Worm (Caenorhabditis elegans) whole organism, young adult: ENCODE data around the gene str-256.

Experiments
- F52B5.7 ChIP-seq: sonication (generic microtip); optimal IDR thresholded peaks from 2 replicates; lab custom pipeline; 2016; ENCODE audit warnings: mild to moderate bottlenecking, missing genetic modification characterization, missing compliant biosample characterization
- K11D2.4 ChIP-seq: fragments of 200-800 bp; sonication (Bioruptor generic); IDR thresholded peaks from 2 replicates; pipeline ENCODE4 v1.3.6; 2022; ENCODE audit warnings: missing genetic modification reagents, missing genetic modification characterization, missing compliant biosample characterization
- ama-1 ChIP-seq, 3 experiments: fragments of 150-350 bp in 1 of 3; sonication (generic microtip) in 2 of 3; optimal IDR thresholded peaks; 2 replicates each; lab custom pipeline; 2014 to 2018; ENCODE audit warnings: missing biosample characterization in 2 of 3, missing genetic modification characterization in 2 of 3, missing genetic modification reagents in 2 of 3
- athp-1 ChIP-seq: sonication (generic microtip); optimal IDR thresholded peaks from 2 replicates; lab custom pipeline; 2017; ENCODE audit warnings: mild to moderate bottlenecking, missing genetic modification characterization, missing compliant biosample characterization
- efl-1 ChIP-seq: fragments of 150-350 bp; optimal IDR thresholded peaks from 2 replicates; lab custom pipeline; 2014; ENCODE audit warnings: missing biosample characterization, missing genetic modification reagents, missing genetic modification characterization
- hmg-20 ChIP-seq: fragments of 200-800 bp; sonication (Bioruptor generic); IDR thresholded peaks from 2 replicates; pipeline ENCODE4 v1.3.6; 2022; ENCODE audit warnings: missing genetic modification reagents, missing genetic modification characterization, missing compliant biosample characterization
- lin-35 ChIP-seq, 3 experiments: fragments of 150-350 bp in 2 of 3; sonication (generic microtip) in 1 of 3; optimal IDR thresholded peaks; 2 replicates each; lab custom pipeline; 2014 to 2018; ENCODE audit warnings: missing biosample characterization in 3 of 3, missing genetic modification characterization in 3 of 3, missing genetic modification reagents in 3 of 3
- pha-4 ChIP-seq: fragments of 150-350 bp; sonication (generic microtip); optimal IDR thresholded peaks from 2 replicates; lab custom pipeline; 2014; ENCODE audit warnings: missing biosample characterization, missing genetic modification reagents, missing genetic modification characterization
- ztf-6 ChIP-seq: fragments of 200-800 bp; sonication (Bioruptor generic); IDR thresholded peaks from 2 replicates; pipeline ENCODE4 v1.3.6; 2022; ENCODE audit warnings: missing genetic modification reagents, missing genetic modification characterization, missing compliant biosample characterization

DNA sequence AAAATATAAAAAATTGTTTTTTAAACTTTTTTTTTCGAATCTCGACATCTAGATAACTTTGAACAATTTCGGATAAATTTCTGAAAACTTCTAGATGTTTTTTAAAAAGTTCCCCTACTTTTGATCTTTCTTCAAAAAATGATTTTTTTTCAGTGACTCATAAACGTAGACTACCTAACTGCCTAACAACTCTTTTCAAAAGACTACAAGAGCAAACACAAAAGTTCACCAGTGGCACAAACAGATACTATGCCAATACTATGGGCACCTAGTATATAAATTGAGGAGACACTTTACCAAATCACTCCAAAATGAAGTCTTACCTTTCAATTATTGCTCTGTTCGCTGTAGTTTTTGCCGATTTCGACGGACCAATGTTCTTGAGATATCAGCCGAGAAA is 2.6 kb upstream of the str-256 start, which contains the start of gene srlf-35:
- TF ChIP-seq athp-1 (tag; lab: Kevin White, UChicago): no peak
- no peak for TF ChIP-seq ztf-6
- TF ChIP-seq pha-4 (tag; lab: Kevin White, UChicago): no peak
- no peak for TF ChIP-seq hmg-20 (GFP tag; lab: Robert Waterston, UW)
- no peak for TF ChIP-seq ama-1 (optimal IDR thresholded peaks at IDR 0.05; lab: Kevin White, UChicago)
- TF ChIP-seq ama-1 (GFP tag; optimal IDR thresholded peaks at IDR 0.05; lab: Kevin White, UChicago): no peak
- no peak for TF ChIP-seq F52B5.7
- TF ChIP-seq efl-1 (GFP tag; lab: Kevin White, UChicago): no peak
- no peak for TF ChIP-seq lin-35 (GFP tag; optimal IDR thresholded peaks at IDR 0.05; lab: Kevin White, UChicago)
- no peak for TF ChIP-seq K11D2.4 (GFP tag; lab: Robert Waterston, UW)
